Worm (Caenorhabditis elegans) whole organism, L1 larva: ENCODE measurements around the gene Y53F4B.62.

Source experiments
- ceh-63 ChIP-seq: fragments of 200-800 bp; sonication (Bioruptor generic); optimal IDR thresholded peaks from 2 replicates; lab custom pipeline; 2018; ENCODE audit warnings: mild to moderate bottlenecking, missing genetic modification characterization, missing compliant biosample characterization
- ces-1 ChIP-seq: fragments of 150-350 bp; optimal IDR thresholded peaks from 2 replicates; lab custom pipeline; 2014; ENCODE audit warnings: missing biosample characterization, missing genetic modification reagents, missing genetic modification characterization
- efl-3 ChIP-seq: fragments of 200-800 bp; sonication (Bioruptor generic); optimal IDR thresholded peaks from 2 replicates; lab custom pipeline; 2018; ENCODE audit warnings: mild to moderate bottlenecking, missing genetic modification characterization, missing compliant biosample characterization
- egl-27 ChIP-seq, 2 experiments: fragments of 150-350 bp in 1 of 2; sonication (generic microtip); optimal IDR thresholded peaks; 3 replicates each; lab custom pipeline; 2017 to 2018; ENCODE audit warnings: missing biosample characterization in 2 of 2, missing genetic modification characterization in 2 of 2, missing genetic modification reagents in 2 of 2
- elt-2 ChIP-seq: sonication (generic microtip); optimal IDR thresholded peaks from 2 replicates; lab custom pipeline; 2016; ENCODE audit warnings: missing genetic modification characterization, mild to moderate bottlenecking, inconsistent platforms, missing compliant biosample characterization, missing genetic modification reagents
- fkh-8 ChIP-seq: sonication (generic microtip); optimal IDR thresholded peaks from 2 replicates; lab custom pipeline; 2016; ENCODE audit warnings: mild to moderate bottlenecking, missing genetic modification characterization, missing compliant biosample characterization
- hpl-2 ChIP-seq: fragments of 150-350 bp; optimal IDR thresholded peaks from 2 replicates; lab custom pipeline; 2014; ENCODE audit warnings: missing biosample characterization, missing genetic modification reagents, missing genetic modification characterization
- irx-1 ChIP-seq: sonication (generic microtip); optimal IDR thresholded peaks from 2 replicates; lab custom pipeline; 2016; ENCODE audit warnings: missing genetic modification characterization, missing compliant biosample characterization
- jun-1 ChIP-seq: fragments of 150-350 bp; optimal IDR thresholded peaks from 2 replicates; lab custom pipeline; 2014; ENCODE audit warnings: missing biosample characterization, missing genetic modification reagents, missing genetic modification characterization
- lin-35 ChIP-seq, 2 experiments: fragments of 150-350 bp; optimal IDR thresholded peaks; 2 replicates each; lab custom pipeline; 2014; ENCODE audit warnings: missing biosample characterization in 2 of 2, missing genetic modification characterization in 2 of 2, missing genetic modification reagents in 2 of 2
- mab-9 ChIP-seq: fragments of 200-800 bp; sonication (Bioruptor generic); IDR thresholded peaks from 2 replicates; pipeline ENCODE4 v1.3.6; 2022; ENCODE audit warnings: missing genetic modification reagents, missing genetic modification characterization, missing compliant biosample characterization
- nhr-28 ChIP-seq: fragments of 150-350 bp; optimal IDR thresholded peaks from 2 replicates; lab custom pipeline; 2014; ENCODE audit warnings: missing biosample characterization, missing genetic modification characterization
- nhr-47 ChIP-seq: sonication (generic microtip); optimal IDR thresholded peaks from 2 replicates; lab custom pipeline; 2016; ENCODE audit warnings: mild to moderate bottlenecking, missing genetic modification characterization, moderate library complexity, missing compliant biosample characterization
- nhr-85 ChIP-seq: sonication (generic microtip); peaks from one replicate; lab custom pipeline; 2016; ENCODE audit warnings: missing genetic modification characterization, inconsistent platforms, missing compliant biosample characterization
- pag-3 ChIP-seq: sonication (generic microtip); optimal IDR thresholded peaks from 2 replicates; lab custom pipeline; 2017; ENCODE audit warnings: missing genetic modification characterization, mild to moderate bottlenecking, missing compliant biosample characterization, antibody characterized with exemption, borderline replicate concordance; ENCODE audit not compliant: insufficient read depth
- pqm-1 ChIP-seq: sonication (generic microtip); optimal IDR thresholded peaks from 3 replicates; lab custom pipeline; 2017; ENCODE audit warnings: missing biosample characterization, missing genetic modification characterization
- snpc-4 ChIP-seq: fragments of 150-350 bp; optimal IDR thresholded peaks from 2 replicates; lab custom pipeline; 2014; ENCODE audit warnings: missing biosample characterization, missing genetic modification characterization
- swsn-7 ChIP-seq: sonication (generic microtip); optimal IDR thresholded peaks from 2 replicates; lab custom pipeline; 2016; ENCODE audit warnings: missing genetic modification characterization, missing compliant biosample characterization
- tbx-2 ChIP-seq: sonication (generic microtip); optimal IDR thresholded peaks from 2 replicates; lab custom pipeline; 2016; ENCODE audit warnings: missing genetic modification characterization, missing compliant biosample characterization
- unc-130 ChIP-seq: fragments of 150-350 bp; optimal IDR thresholded peaks from 2 replicates; lab custom pipeline; 2017; ENCODE audit warnings: missing biosample characterization, missing genetic modification characterization, inconsistent platforms
- unc-30 ChIP-seq: sonication (generic microtip); optimal IDR thresholded peaks from 2 replicates; lab custom pipeline; 2017; ENCODE audit warnings: missing biosample characterization, missing genetic modification characterization
- vab-15 ChIP-seq: sonication (generic microtip); optimal IDR thresholded peaks from 2 replicates; lab custom pipeline; 2017; ENCODE audit warnings: missing genotype, mild to moderate bottlenecking, missing genetic modification characterization, missing compliant biosample characterization
- zag-1 ChIP-seq: fragments of 150-350 bp; optimal IDR thresholded peaks from 2 replicates; lab custom pipeline; 2014; ENCODE audit warnings: missing biosample characterization, missing genetic modification characterization
- zip-4 ChIP-seq: fragments of 200-800 bp; sonication (Bioruptor generic); optimal IDR thresholded peaks from 2 replicates; lab custom pipeline; 2018; ENCODE audit warnings: mild to moderate bottlenecking, missing genetic modification characterization, moderate library complexity, missing compliant biosample characterization
- ztf-11 ChIP-seq, 2 experiments: sonication (generic microtip); optimal IDR thresholded peaks; 2 replicates each; lab custom pipeline; 2016 to 2017; ENCODE audit warnings: missing genetic modification characterization in 2 of 2, missing biosample characterization in 1 of 2, missing compliant biosample characterization in 1 of 2

The Y53F4B.62 gene

DNA sequence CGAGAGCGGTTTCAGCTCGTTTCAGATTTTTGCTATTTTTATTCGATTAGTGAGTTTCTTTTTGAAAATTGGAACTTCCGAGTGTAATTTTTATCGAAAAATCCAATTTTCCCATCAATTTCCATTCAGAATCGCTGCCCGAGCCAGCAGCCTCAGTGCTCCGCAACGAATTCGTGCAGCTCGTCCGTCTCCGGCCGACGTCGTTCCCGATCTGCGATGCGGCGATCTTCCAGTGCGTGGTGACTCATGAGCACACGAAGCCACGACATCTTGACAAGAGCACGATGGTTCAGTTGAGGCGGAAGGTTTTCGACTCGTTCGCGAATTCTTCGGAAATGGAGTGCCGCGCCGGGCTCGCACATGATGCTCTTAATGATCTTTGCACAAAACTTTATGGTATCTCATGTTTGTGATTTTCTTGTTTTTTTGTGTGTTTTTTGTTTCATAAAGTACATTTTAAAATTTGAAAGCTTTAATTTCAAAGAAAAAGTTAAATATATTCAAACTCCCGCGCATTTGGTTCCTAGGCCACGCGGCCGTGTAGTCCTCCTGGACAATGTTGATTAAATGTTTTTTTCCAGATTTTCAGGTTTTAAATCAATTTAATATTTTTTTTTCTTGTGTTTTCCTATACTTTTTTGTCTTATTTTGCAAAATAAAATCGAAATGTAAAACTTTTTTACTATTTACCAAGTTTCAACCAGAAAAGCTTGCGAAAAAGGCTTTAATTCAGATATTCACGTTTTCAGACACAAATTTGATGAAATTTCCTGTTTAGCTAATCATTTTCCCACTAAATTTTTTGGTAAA lies 41.1 kb downstream of the Y53F4B.62 start (continued):
- TF ChIP-seq efl-3: peak; percentile 24
- no peak for TF ChIP-seq egl-27 (tag; optimal IDR thresholded peaks at IDR 0.05; lab: Kevin White, UChicago)
- peak; percentile 66 for TF ChIP-seq snpc-4 (tag; lab: Kevin White, UChicago)
- TF ChIP-seq nhr-28: no peak
- TF ChIP-seq fkh-8 (tag; lab: Kevin White, UChicago): peak; percentile 75
- no peak for TF ChIP-seq zip-4 (GFP tag; lab: Kevin White, UChicago)
- no peak for TF ChIP-seq unc-30 (tag; lab: Kevin White, UChicago)
- TF ChIP-seq hpl-2 (GFP tag; lab: Kevin White, UChicago): no peak
- peak; percentile 91 for TF ChIP-seq vab-15
- no peak for TF ChIP-seq pag-3
- no peak for TF ChIP-seq pqm-1 (tag; lab: Kevin White, UChicago)
- peak; percentile 58 for TF ChIP-seq elt-2 (tag; lab: Kevin White, UChicago)
- TF ChIP-seq ztf-11 (tag; optimal IDR thresholded peaks at IDR 0.05; lab: Kevin White, UChicago): peak in 1 of 2 experiments; percentile 94

DNA sequence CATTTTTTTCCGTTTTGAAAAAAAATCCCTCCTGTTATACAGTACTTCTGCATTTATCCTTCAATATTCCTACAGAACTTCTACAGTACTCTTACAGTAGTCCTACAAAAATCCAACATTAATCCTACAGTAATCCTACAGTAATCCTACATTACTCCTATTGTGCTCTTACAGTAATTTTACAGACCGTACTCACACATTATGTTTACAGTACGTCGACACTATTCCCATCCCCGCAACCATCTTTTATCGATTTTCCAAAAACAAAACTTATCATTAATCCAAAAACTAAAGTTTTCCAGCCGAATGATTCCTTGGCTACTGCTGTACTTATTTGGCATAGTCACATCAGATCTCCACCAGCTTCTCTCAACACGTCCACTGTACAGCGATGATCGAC lies 46.2 kb downstream of the Y53F4B.62 start, which contains the start of gene Y53F4B.20:
Gene Y53F4B.20, plus strand, starts transcription at position 301 of the 400 bp plus-strand sequence.
- TF ChIP-seq ceh-63 (GFP tag; lab: Kevin White, UChicago): no peak
- TF ChIP-seq zag-1 (tag; lab: Kevin White, UChicago): no peak
- no peak for TF ChIP-seq irx-1 (tag; lab: Kevin White, UChicago)
- TF ChIP-seq nhr-47 (tag; lab: Kevin White, UChicago): no peak
- no peak for TF ChIP-seq lin-35 (GFP tag; optimal IDR thresholded peaks at IDR 0.05; lab: Kevin White, UChicago)
- no peak for TF ChIP-seq swsn-7 (tag; lab: Kevin White, UChicago)
- peak; percentile 9 for TF ChIP-seq nhr-85 (tag; lab: Kevin White, UChicago)
- TF ChIP-seq unc-130 (tag; lab: Kevin White, UChicago): no peak
- TF ChIP-seq jun-1 (tag; lab: Kevin White, UChicago): no peak

DNA sequence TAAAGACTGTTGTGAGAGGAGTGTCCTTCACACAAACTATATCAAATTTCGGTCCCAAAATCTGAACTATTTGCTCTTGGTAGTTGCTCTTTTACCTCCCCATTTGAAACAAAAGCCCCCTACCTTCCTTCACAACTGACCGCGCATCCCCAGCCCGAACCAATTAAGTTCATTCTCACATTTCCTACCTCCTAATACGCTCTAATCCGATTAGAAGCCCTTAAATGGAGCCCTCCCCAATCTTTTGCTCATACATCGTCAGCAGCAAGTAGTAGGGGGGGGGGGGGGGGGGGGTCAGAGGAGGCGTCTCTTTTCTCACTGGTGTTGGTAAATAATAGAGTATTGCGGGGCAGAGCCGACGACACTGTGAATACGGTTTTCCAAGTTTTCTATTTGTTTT lies 49.9 kb downstream of the Y53F4B.62 start:
- TF ChIP-seq unc-30 (tag; lab: Kevin White, UChicago) (no peak), ces-1 (GFP tag; lab: Kevin White, UChicago) (no peak), mab-9 (GFP tag; lab: Robert Waterston, UW) (no peak), tbx-2 (tag; lab: Kevin White, UChicago) (no peak)
